Worm (Caenorhabditis elegans) whole organism, L1 larva: ENCODE data around the gene C37H5.5.

Source experiments
- Y116A8C.19 ChIP-seq: sonication (generic microtip); optimal IDR thresholded peaks from 2 replicates; lab custom pipeline; 2016; ENCODE audit warnings: missing compliant biosample characterization, missing genetic modification characterization, borderline replicate concordance
- alr-1 ChIP-seq: fragments of 200-800 bp; sonication (Bioruptor generic); optimal IDR thresholded peaks from 2 replicates; lab custom pipeline; 2018; ENCODE audit warnings: borderline replicate concordance, mild to moderate bottlenecking, missing genetic modification characterization, missing compliant biosample characterization
- ama-1 ChIP-seq: fragments of 150-350 bp; optimal IDR thresholded peaks from 2 replicates; lab custom pipeline; 2014
- blmp-1 ChIP-seq: fragments of 150-350 bp; optimal IDR thresholded peaks from 2 replicates; lab custom pipeline; 2014; ENCODE audit warnings: missing biosample characterization, missing genetic modification characterization
- ceh-8 ChIP-seq: fragments of 200-800 bp; sonication (Bioruptor generic); optimal IDR thresholded peaks from 2 replicates; lab custom pipeline; 2018; ENCODE audit warnings: mild to moderate bottlenecking, missing genetic modification characterization, moderate library complexity, missing compliant biosample characterization
- ceh-82 ChIP-seq, 3 experiments: fragments of 150-350 bp in 1 of 3; sonication (generic microtip) in 2 of 3; optimal IDR thresholded peaks; 2 replicates each; lab custom pipeline; 2014 to 2017; ENCODE audit warnings: missing biosample characterization in 3 of 3, missing genetic modification characterization in 3 of 3
- dpl-1 ChIP-seq, 3 experiments: fragments of 150-350 bp in 2 of 3; sonication (generic microtip) in 1 of 3; optimal IDR thresholded peaks; 2 replicates each; lab custom pipeline; 2014 to 2017; ENCODE audit warnings: missing biosample characterization in 3 of 3, missing genetic modification characterization in 3 of 3, missing genetic modification reagents in 3 of 3
- dsc-1 ChIP-seq: sonication (generic microtip); optimal IDR thresholded peaks from 2 replicates; lab custom pipeline; 2016; ENCODE audit warnings: mild to moderate bottlenecking, missing genetic modification characterization, missing compliant biosample characterization
- efl-1 ChIP-seq, 4 experiments: fragments of 150-350 bp; optimal IDR thresholded peaks in 3 of 4; peaks in 1 of 4; 1 replicate in 1 of 4; 2 replicates in 3 of 4; lab custom pipeline; 2014; ENCODE audit warnings: missing biosample characterization in 2 of 4, missing genetic modification characterization in 2 of 4, missing genetic modification reagents in 2 of 4
- egl-13 ChIP-seq: sonication (generic microtip); optimal IDR thresholded peaks from 2 replicates; lab custom pipeline; 2016; ENCODE audit warnings: missing genotype, missing genetic modification reagents, missing genetic modification characterization, missing compliant biosample characterization
- elt-3 ChIP-seq, 6 experiments: fragments of 150-350 bp in 1 of 6; sonication (generic microtip); optimal IDR thresholded peaks; 2 replicates each; lab custom pipeline; 2017 to 2018; ENCODE audit warnings: missing biosample characterization in 6 of 6, missing genetic modification characterization in 6 of 6, inconsistent platforms in 1 of 6
- fkh-8 ChIP-seq: sonication (generic microtip); optimal IDR thresholded peaks from 2 replicates; lab custom pipeline; 2016; ENCODE audit warnings: mild to moderate bottlenecking, missing genetic modification characterization, missing compliant biosample characterization
- fos-1 ChIP-seq: fragments of 150-350 bp; optimal IDR thresholded peaks from 2 replicates; lab custom pipeline; 2014; ENCODE audit warnings: missing biosample characterization, missing genetic modification characterization
- grh-1 ChIP-seq: fragments of 200-800 bp; sonication (Bioruptor generic); IDR thresholded peaks from 2 replicates; pipeline ENCODE4 v1.3.6; 2022; ENCODE audit warnings: missing genetic modification reagents, missing genetic modification characterization, missing compliant biosample characterization
- hlh-4 ChIP-seq: sonication (generic microtip); optimal IDR thresholded peaks from 2 replicates; lab custom pipeline; 2016; ENCODE audit warnings: mild to moderate bottlenecking, missing genetic modification characterization, missing compliant biosample characterization
- hpl-2 ChIP-seq: fragments of 150-350 bp; optimal IDR thresholded peaks from 2 replicates; lab custom pipeline; 2014; ENCODE audit warnings: missing biosample characterization, missing genetic modification reagents, missing genetic modification characterization
- irx-1 ChIP-seq: sonication (generic microtip); optimal IDR thresholded peaks from 2 replicates; lab custom pipeline; 2016; ENCODE audit warnings: missing genetic modification characterization, missing compliant biosample characterization
- jun-1 ChIP-seq: fragments of 150-350 bp; optimal IDR thresholded peaks from 2 replicates; lab custom pipeline; 2014; ENCODE audit warnings: missing biosample characterization, missing genetic modification reagents, missing genetic modification characterization
- lsy-2 ChIP-seq, 2 experiments: fragments of 150-350 bp; optimal IDR thresholded peaks; 2 replicates each; lab custom pipeline; 2014; ENCODE audit warnings: missing biosample characterization in 2 of 2, missing genetic modification characterization in 2 of 2
- mdl-1 ChIP-seq, 2 experiments: fragments of 150-350 bp; optimal IDR thresholded peaks; 2 replicates each; lab custom pipeline; 2014 to 2017; ENCODE audit warnings: missing biosample characterization in 2 of 2, missing genetic modification characterization in 2 of 2, inconsistent platforms in 1 of 2
- mep-1 ChIP-seq: fragments of 150-350 bp; optimal IDR thresholded peaks from 2 replicates; lab custom pipeline; 2014; ENCODE audit warnings: missing biosample characterization, missing genetic modification characterization
- nhr-11 ChIP-seq: fragments of 150-350 bp; optimal IDR thresholded peaks from 2 replicates; lab custom pipeline; 2014; ENCODE audit warnings: missing biosample characterization, missing genetic modification characterization
- nhr-20 ChIP-seq: sonication (generic microtip); optimal IDR thresholded peaks from 2 replicates; lab custom pipeline; 2016; ENCODE audit warnings: mild to moderate bottlenecking, missing genetic modification characterization, missing compliant biosample characterization
- nhr-237 ChIP-seq: fragments of 150-350 bp; optimal IDR thresholded peaks from 2 replicates; lab custom pipeline; 2014; ENCODE audit warnings: missing biosample characterization, missing genetic modification characterization
- nhr-71 ChIP-seq: sonication (generic microtip); optimal IDR thresholded peaks from 2 replicates; lab custom pipeline; 2016; ENCODE audit warnings: mild to moderate bottlenecking, missing genetic modification characterization, moderate library complexity, missing compliant biosample characterization
- nhr-84 ChIP-seq: sonication (generic microtip); optimal IDR thresholded peaks from 2 replicates; lab custom pipeline; 2017; ENCODE audit warnings: missing biosample characterization, missing genetic modification characterization
- nhr-90 ChIP-seq: sonication (generic microtip); optimal IDR thresholded peaks from 2 replicates; lab custom pipeline; 2016; ENCODE audit warnings: mild to moderate bottlenecking, missing genetic modification characterization, missing compliant biosample characterization; ENCODE audit not compliant: poor library complexity
- rnt-1 ChIP-seq: sonication (generic microtip); optimal IDR thresholded peaks from 2 replicates; lab custom pipeline; 2016; ENCODE audit warnings: mild to moderate bottlenecking, missing genetic modification characterization, moderate library complexity, missing compliant biosample characterization
- snu-23 ChIP-seq: sonication (generic microtip); optimal IDR thresholded peaks from 2 replicates; lab custom pipeline; 2016; ENCODE audit warnings: missing genetic modification characterization, missing compliant biosample characterization
- sptf-1 ChIP-seq: fragments of 150-350 bp; optimal IDR thresholded peaks from 2 replicates; lab custom pipeline; 2014; ENCODE audit warnings: missing biosample characterization, missing genetic modification characterization
- swsn-7 ChIP-seq: sonication (generic microtip); optimal IDR thresholded peaks from 2 replicates; lab custom pipeline; 2016; ENCODE audit warnings: missing genetic modification characterization, missing compliant biosample characterization
- tbx-2 ChIP-seq: sonication (generic microtip); optimal IDR thresholded peaks from 2 replicates; lab custom pipeline; 2016; ENCODE audit warnings: missing genetic modification characterization, missing compliant biosample characterization
- unc-130 ChIP-seq: fragments of 150-350 bp; optimal IDR thresholded peaks from 2 replicates; lab custom pipeline; 2017; ENCODE audit warnings: missing biosample characterization, missing genetic modification characterization, inconsistent platforms
- vab-15 ChIP-seq: sonication (generic microtip); optimal IDR thresholded peaks from 2 replicates; lab custom pipeline; 2017; ENCODE audit warnings: missing genotype, mild to moderate bottlenecking, missing genetic modification characterization, missing compliant biosample characterization
- xbp-1 ChIP-seq: sonication (generic microtip); optimal IDR thresholded peaks from 2 replicates; lab custom pipeline; 2016; ENCODE audit warnings: missing genetic modification characterization, missing compliant biosample characterization
- zip-4 ChIP-seq: fragments of 200-800 bp; sonication (Bioruptor generic); optimal IDR thresholded peaks from 2 replicates; lab custom pipeline; 2018; ENCODE audit warnings: mild to moderate bottlenecking, missing genetic modification characterization, moderate library complexity, missing compliant biosample characterization

Gene C37H5.5

DNA sequence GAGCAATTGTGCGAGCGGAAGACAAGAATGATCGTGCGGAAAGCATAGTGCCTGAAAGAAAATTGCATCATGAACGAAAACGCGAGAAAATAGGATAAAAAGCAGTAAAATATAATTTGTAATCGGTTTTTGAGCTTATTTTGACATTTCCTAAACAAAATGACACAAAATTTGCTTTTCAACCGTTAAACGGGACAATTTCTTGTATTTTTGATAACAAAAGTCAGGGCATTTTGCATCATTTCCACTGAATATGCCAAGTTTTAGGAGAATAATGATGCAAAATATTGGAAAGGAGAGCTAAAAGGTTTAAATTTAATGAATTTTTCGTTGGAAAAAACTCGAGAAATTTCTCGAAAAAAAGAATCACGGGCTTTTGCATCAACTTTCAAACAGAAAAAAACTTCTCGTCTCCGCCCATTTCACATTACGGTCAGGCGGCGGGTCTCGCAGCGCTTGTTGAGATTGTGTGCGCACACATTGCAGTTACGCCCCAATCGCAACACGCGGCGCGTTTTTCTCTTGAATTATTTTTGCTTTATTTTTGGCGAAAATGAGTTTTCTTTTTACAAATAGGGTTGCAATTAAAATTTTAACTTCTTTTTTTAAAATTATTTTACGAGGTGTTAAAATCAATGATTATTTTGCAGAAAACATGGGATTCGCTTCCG, at the start of gene C37H5.5, which contains the start of gene hsp-6 (continued):
- TF ChIP-seq hlh-4 (tag; lab: Kevin White, UChicago): no peak
- TF ChIP-seq ceh-82 (tag; optimal IDR thresholded peaks at IDR 0.05; lab: Kevin White, UChicago): peak; percentile 36 to 89 (median 51)
- peak; percentile 59 to 77 (median 74) for TF ChIP-seq dpl-1 (GFP tag; optimal IDR thresholded peaks at IDR 0.05; lab: Kevin White, UChicago)
- no peak for TF ChIP-seq Y116A8C.19 (tag; lab: Kevin White, UChicago)
- TF ChIP-seq grh-1: peak; percentile 69
- TF ChIP-seq irx-1 (tag; lab: Kevin White, UChicago): peak; percentile 55
- peak; percentile 25 for TF ChIP-seq nhr-237 (tag; lab: Kevin White, UChicago)
- no peak for TF ChIP-seq nhr-84 (tag; lab: Kevin White, UChicago)

DNA sequence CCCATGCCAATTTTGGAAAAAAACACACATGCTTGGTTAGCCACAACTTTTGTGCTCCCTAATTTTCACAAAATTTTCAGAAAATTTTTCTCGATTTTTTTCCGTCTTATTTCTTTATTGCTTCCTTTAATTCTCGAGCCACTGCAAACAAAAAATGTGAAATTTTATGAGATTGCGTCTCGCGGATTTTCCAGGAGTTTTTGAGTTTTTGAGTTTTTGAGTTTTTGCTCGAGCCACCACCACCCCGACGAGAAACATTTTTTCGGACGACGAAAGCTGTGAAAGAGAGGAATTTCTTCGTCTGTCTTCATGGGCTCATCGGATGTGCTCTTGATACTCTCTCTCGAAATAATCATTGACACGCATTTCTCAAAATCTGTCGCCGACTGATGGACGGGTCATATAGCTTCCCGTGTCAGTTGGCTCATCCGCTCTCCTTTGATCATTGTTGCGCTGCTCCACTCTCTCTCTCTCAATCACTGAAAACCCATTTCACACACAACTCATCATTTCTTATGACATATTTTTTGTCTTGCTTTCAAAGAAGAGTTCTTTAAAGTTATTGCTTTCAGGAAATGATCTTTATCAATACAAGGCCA, 49.7 kb upstream of the C37H5.5 start, which contains the start of gene C18G1.1:
C18G1.1 (plus strand) TSS at position 573 of the 599 bp plus-strand sequence.
- TF ChIP-seq nhr-11 (tag; lab: Kevin White, UChicago) (no peak), nhr-71 (tag; lab: Kevin White, UChicago) (peak; percentile 50), rnt-1 (tag; lab: Kevin White, UChicago) (peak; percentile 59), snu-23 (GFP tag; lab: Kevin White, UChicago) (peak; percentile 5), lsy-2 (tag; optimal IDR thresholded peaks at IDR 0.05; lab: Kevin White, UChicago) (peak in 1 of 2 experiments; percentile 26), unc-130 (tag; lab: Kevin White, UChicago) (peak; percentile 27)

DNA sequence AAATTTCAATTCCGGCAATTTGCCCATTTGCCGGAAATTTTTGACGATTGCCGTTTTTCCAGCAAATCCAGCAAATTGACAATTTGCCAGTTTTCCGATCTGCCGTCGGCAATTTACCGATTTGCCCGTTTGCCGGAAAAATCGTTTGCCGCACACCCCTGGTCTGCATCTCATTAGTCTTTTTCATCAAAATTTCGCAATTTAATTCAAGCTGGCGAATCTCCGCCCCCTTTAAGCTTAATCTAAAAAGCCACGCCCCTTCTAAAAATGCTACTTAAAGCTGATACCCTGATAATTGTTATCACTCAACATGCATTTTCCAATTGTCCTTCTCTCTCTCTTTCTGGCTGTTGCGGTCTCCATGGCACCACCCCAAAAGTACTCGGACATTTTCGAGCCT, 43.8 kb upstream of the C37H5.5 start, which contains the start of gene Y60C6A.1:
Y60C6A.1 (plus strand) TSS at position 301 of the 400 bp plus-strand sequence.
- TF ChIP-seq fos-1 (tag; lab: Kevin White, UChicago) (no peak), vab-15 (no peak), tbx-2 (tag; lab: Kevin White, UChicago) (no peak), nhr-20 (no peak), efl-1 (optimal IDR thresholded peaks at IDR 0.05; lab: Kevin White, UChicago) (no peak), efl-1 (GFP tag; optimal IDR thresholded peaks at IDR 0.05 in 1 of 2; lab: Kevin White, UChicago) (no peak), nhr-11 (tag; lab: Kevin White, UChicago) (no peak), egl-13 (tag; lab: Kevin White, UChicago) (no peak), zip-4 (no peak), mep-1 (tag; lab: Kevin White, UChicago) (no peak), alr-1 (tag; lab: Kevin White, UChicago) (no peak), swsn-7 (tag; lab: Kevin White, UChicago) (no peak), fkh-8 (no peak), hpl-2 (GFP tag; lab: Kevin White, UChicago) (no peak), rnt-1 (tag; lab: Kevin White, UChicago) (no peak), ceh-8 (GFP tag; lab: Kevin White, UChicago) (no peak), snu-23 (GFP tag; lab: Kevin White, UChicago) (no peak), nhr-90 (tag; lab: Kevin White, UChicago) (no peak), dpl-1 (GFP tag; optimal IDR thresholded peaks at IDR 0.05; lab: Kevin White, UChicago) (no peak), ama-1 (lab: Kevin White, UChicago) (no peak)
- TF ChIP-seq, all 84 proteins: peak for 0

DNA sequence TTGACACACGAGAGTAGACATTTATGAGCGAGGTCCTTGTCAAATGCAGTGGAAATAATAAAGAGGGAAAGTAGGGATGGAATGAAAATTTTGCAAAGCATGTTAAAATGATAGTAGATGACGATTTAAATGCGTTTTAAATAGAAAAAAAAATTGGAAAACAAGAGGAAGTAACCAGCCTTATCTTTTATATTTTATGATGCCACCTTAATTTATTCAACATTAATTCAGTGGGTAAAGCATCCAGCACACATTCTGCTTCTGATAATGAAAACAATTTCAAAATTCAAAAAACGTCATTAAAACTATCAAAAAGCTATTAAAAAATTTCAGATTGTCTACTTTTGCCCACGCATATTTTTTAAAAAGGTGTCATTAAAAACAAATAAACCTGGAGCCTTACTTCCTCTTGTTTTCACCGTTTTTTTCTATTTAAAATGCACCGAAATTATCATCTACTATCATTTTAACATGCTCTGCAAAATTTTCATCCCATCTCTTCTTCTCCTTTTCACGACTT, 41.8 kb upstream of the C37H5.5 start, which contains the start of the genes Y60C6A.2 and Y60C6A.3:
Y60C6A.2 (minus strand) TSS at position 101 of the 520 bp plus-strand sequence.
Y60C6A.3 (plus strand) TSS at position 470 of the 520 bp plus-strand sequence.
- no peak for TF ChIP-seq blmp-1 (tag; lab: Kevin White, UChicago)
- TF ChIP-seq tbx-2 (tag; lab: Kevin White, UChicago): no peak
- no peak for TF ChIP-seq dsc-1 (tag; lab: Kevin White, UChicago)
- no peak for TF ChIP-seq fkh-8
- TF ChIP-seq jun-1 (tag; lab: Kevin White, UChicago): no peak
- no peak for TF ChIP-seq zip-4
- no peak for TF ChIP-seq mdl-1 (tag; optimal IDR thresholded peaks at IDR 0.05; lab: Kevin White, UChicago)
- no peak for TF ChIP-seq xbp-1 (tag; lab: Kevin White, UChicago)
- no peak for TF ChIP-seq sptf-1 (tag; lab: Kevin White, UChicago)
- no peak for TF ChIP-seq hlh-4 (tag; lab: Kevin White, UChicago)
- no peak for TF ChIP-seq Y116A8C.19 (tag; lab: Kevin White, UChicago)
- no peak for TF ChIP-seq elt-3 (tag; optimal IDR thresholded peaks at IDR 0.05; lab: Kevin White, UChicago)
- TF ChIP-seq egl-13 (tag; lab: Kevin White, UChicago): no peak
- TF ChIP-seq alr-1 (tag; lab: Kevin White, UChicago): no peak
